Fruit fly (Drosophila melanogaster): ENCODE measurements around the gene Mettl5.

Mettl5 gene

DNA sequence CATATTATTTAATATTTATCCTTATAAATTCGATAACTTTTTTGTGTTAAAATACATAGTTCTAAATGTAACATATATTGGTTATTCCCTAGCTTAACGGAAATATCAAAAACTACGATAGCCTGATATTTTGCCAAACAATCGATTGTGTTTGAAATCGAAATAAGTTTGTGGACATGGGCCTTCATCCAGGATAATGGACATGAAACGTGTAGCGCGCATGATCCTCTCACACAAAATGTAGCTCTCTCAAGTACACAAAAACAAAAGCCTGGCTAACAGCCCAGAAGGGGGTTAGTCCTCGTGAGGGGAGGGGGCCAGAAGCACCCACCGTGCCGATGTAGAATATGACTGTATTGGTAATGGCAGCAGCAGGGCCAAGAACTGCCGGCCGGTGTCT lies 25.8 kb upstream of the Mettl5 start:
- no peak for TF ChIP-seq CTCF (optimal IDR thresholded peaks at IDR 0.05)
- TF ChIP-seq CG8478 (optimal IDR thresholded peaks at IDR 0.05): no peak

DNA sequence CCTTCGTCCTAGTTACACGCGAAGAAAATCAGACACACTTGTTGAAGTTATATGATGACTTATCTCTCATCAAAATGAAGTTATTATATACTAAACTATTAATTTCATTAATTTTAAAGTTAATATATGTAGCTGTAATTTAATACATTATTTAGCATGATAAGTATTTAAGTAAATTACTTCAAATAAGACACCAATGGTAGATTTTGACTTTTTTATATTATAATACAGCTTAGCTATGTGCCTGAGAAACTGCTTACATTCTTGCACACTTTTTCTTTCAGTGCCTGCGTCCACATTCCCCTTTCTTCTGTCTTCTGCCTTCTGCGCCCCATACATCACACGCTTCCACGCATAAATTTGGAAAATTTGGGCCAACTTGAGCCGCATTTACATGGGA lies 11.9 kb upstream of the Mettl5 start:
- TF ChIP-seq CTCF (optimal IDR thresholded peaks at IDR 0.05) (no peak), CG8478 (optimal IDR thresholded peaks at IDR 0.05) (no peak)

DNA sequence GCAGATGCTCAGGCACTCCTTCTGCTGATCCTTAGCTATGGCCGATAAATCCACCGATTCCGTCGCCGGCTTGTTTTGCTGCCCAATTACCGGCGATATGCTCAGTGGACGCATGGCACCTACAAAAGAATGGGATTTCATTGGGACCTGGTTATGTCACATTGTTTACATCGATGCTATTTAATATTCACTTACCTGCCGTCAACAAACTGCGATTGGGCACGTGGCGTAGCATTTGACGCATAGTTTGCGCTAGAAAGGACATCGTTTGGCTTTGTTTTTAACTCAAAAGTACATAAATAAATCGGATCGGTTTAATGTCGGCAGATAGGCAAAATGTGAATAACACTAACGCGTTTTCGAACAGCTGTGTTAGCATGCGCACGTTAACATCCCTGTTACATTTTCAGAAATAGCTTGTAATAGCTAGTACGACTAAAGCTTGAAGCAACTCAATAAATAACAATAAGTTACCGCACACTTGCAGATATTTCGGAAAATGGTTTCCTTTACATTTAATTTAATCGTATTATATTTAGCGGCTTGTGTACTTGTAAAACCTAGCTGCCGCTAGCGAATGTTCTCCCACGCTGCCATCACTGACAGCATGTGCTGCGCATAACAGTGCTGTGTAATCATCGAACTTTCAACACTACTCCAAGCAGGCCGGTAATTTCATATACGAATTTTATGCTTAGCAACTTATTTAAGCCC lies 8.7 kb upstream of the Mettl5 start, which contains the start of the genes mRpL21 and rept:
Gene mRpL21, minus strand, starts transcription at position 347 of the 714 bp plus-strand sequence.
Gene rept, plus strand, starts transcription at position 626 of the 714 bp plus-strand sequence.
- TF ChIP-seq CG8478 (optimal IDR thresholded peaks at IDR 0.05) (no peak), CTCF (optimal IDR thresholded peaks at IDR 0.05) (peak in 1 of 2 experiments; percentile 25)

DNA sequence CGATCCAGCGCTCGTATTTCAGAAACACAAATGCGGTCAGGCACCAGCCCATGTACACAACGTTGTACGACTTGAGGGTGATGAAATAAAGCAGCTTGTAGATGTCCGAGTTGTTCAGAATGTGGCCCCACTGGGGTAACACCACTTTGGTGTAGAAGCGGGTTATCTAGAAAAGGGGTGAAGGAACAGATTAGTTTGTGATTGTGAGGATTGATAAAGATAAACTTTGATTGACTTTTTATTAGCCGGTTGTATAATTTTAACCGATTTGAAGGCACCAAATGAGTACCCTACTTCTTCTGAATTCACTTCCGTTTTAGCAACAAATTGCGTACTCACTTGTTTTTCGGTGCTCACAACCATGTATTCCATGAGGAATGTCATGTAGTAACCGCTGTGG lies 5.4 kb upstream of the Mettl5 start:
- TF ChIP-seq CG8478 (optimal IDR thresholded peaks at IDR 0.05): no peak
- TF ChIP-seq CTCF (optimal IDR thresholded peaks at IDR 0.05): no peak

DNA sequence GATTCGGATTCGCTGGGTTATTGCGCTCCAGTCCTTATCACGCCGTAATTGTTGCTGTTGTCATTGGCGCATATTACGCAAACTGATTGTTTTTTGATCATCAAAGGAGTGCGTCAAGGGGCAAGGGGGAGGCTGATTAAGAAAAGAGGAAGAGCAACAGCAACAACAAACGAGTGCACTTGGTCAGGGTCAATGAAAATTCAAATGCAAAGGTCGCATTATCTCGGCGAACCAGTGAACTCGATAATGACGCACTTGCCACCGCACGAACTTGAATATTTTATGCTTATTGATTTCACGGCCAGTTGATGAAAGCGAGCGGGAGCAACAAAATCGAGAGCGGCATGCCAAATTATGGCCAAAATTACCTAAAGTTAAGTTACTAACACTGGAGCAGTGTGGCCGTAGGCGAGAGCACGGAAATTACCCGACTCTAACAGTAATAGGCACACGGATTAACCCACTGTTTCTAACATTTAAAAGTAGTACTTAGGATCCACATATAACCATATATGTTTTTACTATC lies 3.2 kb upstream of the Mettl5 start, which contains the start of gene nes:
Gene nes, minus strand, starts transcription at position 402 of the 526 bp plus-strand sequence.
- no peak for TF ChIP-seq CG8478 (optimal IDR thresholded peaks at IDR 0.05)
- no peak for TF ChIP-seq CTCF (optimal IDR thresholded peaks at IDR 0.05)

DNA sequence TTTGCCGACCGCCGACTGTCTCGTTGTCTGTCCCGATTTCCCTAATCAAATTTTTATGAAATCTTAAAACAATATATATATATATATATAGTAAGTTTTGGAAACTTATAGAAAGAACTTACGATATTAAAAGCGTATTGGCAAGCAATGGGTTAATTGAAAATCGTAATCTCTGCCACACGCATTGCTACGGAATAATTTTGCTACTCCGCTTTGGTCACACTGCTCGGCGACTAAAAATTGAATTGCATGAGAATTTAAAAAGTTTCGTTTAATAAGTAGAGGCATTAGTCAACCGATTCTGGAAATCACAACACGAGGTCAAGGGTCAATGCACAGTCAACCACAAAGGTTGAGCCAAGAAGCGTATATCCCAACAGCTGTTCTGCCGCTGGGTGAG lies 2.4 kb upstream of the Mettl5 start, which contains the start of gene Bet1:
Gene Bet1, plus strand, starts transcription at position 182 of the 400 bp plus-strand sequence.
- TF ChIP-seq CG8478 (optimal IDR thresholded peaks at IDR 0.05): no peak
- TF ChIP-seq CTCF (optimal IDR thresholded peaks at IDR 0.05): no peak

DNA sequence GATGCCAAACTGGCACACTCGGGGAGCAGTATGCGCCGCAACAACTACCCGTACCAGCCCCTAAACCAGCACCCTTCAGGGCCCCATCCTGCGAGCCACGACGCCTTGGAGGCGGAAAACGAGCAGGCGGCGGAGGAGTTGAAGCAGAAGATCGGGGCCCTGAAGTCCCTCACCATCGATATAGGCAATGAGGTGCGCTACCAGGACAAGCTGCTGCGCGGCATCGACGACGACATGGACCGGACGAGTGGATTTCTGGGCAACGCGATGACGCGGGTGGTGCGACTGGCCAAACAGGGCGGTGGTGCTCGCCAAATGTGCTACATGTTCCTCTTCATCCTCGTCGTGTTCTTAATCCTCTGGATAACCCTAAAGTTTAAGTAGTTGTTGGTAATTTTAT lies 1.8 kb upstream of the Mettl5 start:
- no peak for TF ChIP-seq CG8478 (optimal IDR thresholded peaks at IDR 0.05)
- TF ChIP-seq CTCF (optimal IDR thresholded peaks at IDR 0.05): no peak

DNA sequence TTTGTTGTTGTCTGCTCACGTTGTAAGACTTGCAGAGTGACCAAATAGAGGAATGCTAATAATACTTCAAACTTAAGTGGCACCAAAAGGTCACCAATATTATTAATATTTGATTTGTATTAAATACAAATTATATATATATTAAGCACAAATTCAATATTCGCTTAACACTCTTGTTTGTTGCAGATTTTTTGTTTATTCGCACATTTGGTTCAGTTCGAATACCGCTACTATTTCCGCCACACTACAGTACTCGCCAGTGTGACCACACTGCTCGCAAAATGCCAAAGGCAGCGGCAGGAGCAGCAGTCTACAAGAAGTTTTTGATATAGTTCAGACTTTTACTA lies 548 bp downstream of the Mettl5 start, which contains the start of gene Max:
Gene Max, minus strand, starts transcription at position 44 of the 347 bp plus-strand sequence.
- TF ChIP-seq CG8478 (optimal IDR thresholded peaks at IDR 0.05) (no peak), CTCF (optimal IDR thresholded peaks at IDR 0.05) (peak in 1 of 2 experiments; percentile 1)

DNA sequence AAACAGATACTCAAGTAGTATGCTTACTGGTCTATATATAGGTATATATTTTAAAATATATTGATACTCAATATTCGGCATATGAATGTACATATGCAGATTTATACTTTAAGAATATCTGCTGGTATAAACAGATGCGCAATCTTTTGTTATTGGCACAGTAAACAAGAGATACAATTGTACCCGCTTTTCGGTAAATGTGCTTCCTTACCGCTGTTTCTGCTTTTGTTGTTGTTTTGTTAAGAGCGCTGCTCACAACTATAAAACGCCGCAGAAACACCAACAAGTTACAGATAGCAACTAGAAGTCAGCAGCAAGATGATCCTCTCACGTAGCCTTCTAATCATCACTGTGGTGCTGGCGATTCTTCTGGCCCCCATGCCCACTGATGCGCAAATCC lies 2.2 kb downstream of the Mettl5 start, which contains the start of gene CG45081:
Gene CG45081, plus strand, starts transcription at position 301 of the 400 bp plus-strand sequence.
- TF ChIP-seq CG8478 (optimal IDR thresholded peaks at IDR 0.05) (no peak), CTCF (optimal IDR thresholded peaks at IDR 0.05) (no peak)

DNA sequence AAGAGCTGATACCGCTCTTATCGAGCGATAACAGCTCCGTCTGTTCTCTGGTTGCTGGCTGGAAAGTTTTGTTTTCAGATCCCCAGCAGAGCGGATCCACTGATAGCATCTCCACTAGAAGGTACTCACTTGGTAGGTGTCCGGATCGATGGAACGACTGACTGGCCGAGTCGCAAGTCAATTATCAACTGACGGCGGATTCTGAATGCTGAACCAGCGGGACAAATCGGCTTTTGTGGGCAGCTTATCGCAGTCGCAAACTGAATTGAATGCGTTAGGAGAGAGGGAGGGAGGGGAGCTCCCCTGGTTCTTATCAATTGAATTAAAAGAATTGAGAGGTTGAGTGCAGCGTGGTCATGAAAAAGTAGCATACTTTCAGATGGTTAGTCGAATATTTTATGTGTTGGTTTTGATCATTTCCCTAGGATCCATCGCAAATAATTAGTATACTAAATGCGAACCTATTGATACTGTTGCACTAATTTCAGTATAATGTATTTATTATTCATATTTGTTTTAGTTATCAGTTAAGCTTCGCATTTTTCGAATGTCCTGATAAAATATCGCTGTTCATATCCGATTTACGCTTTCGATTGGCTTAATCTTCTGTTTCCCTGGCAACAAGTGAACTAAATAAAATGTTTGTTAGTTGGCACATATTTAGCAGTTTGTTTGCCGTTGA lies 5.3 kb downstream of the Mettl5 start, which contains the start of the genes Aldh7A1 and CG14085:
Gene Aldh7A1, minus strand, starts transcription at position 194 of the 682 bp plus-strand sequence.
Gene CG14085, plus strand, starts transcription at position 632 of the 682 bp plus-strand sequence.
- TF ChIP-seq CG8478 (optimal IDR thresholded peaks at IDR 0.05): no peak
- TF ChIP-seq CTCF (optimal IDR thresholded peaks at IDR 0.05): no peak

DNA sequence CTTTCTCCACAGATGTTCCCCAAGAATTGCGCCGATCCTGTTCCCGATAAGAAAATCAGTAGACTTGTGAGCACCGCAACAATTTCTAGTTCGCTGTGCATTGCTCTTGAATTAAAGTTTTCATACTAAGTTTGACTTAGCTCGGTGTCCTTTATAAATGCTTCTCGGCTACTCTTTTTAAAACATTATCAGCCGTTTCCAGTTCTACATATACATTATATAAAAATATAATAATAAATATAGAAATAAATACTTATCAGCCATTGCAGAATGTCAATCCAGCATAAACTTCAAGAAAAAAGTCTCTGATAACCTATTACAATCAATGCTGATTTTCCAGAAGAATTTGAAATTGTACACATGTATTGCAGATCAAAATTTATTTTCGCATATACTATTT lies 7.0 kb downstream of the Mettl5 start, which contains the start of gene CG14088:
Gene CG14088, minus strand, starts transcription at position 101 of the 400 bp plus-strand sequence.
- TF ChIP-seq CTCF (optimal IDR thresholded peaks at IDR 0.05) (no peak), CG8478 (optimal IDR thresholded peaks at IDR 0.05) (no peak)

DNA sequence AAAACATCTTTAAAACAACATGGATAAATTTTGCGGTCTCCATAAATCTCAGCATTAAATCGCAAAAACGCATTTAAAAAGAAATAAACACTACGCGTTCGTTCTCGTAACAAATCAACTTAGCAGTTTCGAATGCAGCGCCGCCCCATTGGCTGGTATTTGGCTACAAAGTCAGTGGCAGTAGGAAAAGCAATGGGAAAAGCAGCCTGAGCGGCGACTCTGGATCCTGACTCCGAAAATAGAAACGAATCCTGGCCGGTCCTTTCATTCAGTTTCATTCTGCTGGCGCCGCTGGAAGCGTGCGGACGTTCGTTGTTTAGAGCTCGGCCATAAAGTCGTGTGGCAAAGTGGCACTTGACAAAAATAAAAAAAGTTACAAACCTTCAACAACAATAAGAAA lies 11.9 kb downstream of the Mettl5 start, which contains the start of gene CG14086:
Gene CG14086, plus strand, starts transcription at position 301 of the 400 bp plus-strand sequence.
- TF ChIP-seq CG8478 (optimal IDR thresholded peaks at IDR 0.05) (no peak), CTCF (optimal IDR thresholded peaks at IDR 0.05) (no peak)

DNA sequence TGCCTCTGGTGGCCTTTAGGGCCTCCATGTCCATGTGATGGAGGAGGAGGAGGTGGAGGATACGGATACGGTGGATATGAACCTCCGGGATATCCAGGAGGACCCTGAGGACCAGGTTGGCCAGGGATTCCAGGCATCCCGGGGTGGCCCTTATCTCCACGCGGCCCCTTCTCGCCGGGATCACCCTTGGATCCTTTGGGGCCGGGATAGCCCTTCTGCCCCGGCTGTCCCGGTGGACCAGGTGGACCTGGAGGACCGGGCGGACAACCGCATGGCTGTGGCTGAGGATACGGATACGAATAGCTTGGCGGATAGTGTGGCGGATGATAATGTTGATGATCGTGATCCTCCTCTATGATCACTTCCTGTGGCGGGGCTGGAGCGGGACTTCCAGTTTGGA lies 16.7 kb downstream of the Mettl5 start:
- TF ChIP-seq CG8478 (optimal IDR thresholded peaks at IDR 0.05) (no peak), CTCF (optimal IDR thresholded peaks at IDR 0.05) (no peak)

DNA sequence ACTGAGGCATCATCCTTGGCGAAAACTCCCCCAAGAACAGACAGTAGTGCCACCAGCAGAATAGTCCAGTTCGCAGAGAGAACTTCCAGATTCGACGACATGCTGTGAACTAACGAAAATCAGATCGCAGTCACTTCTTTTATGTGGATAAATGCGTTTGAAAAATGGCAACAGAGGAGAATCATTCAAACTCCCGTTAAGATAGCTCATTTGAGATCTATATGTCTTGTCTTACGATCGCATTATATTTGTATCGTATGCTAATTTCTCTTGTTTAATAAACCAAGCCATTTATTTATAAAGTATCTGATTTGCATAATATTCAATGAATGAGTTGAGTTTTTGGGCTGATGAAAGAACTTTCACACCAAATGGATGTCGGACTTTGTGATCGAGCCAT lies 17.1 kb downstream of the Mettl5 start, which contains the start of gene CG14089:
Gene CG14089, minus strand, starts transcription at position 101 of the 400 bp plus-strand sequence.
- TF ChIP-seq CG8478 (optimal IDR thresholded peaks at IDR 0.05) (no peak), CTCF (optimal IDR thresholded peaks at IDR 0.05) (no peak)

DNA sequence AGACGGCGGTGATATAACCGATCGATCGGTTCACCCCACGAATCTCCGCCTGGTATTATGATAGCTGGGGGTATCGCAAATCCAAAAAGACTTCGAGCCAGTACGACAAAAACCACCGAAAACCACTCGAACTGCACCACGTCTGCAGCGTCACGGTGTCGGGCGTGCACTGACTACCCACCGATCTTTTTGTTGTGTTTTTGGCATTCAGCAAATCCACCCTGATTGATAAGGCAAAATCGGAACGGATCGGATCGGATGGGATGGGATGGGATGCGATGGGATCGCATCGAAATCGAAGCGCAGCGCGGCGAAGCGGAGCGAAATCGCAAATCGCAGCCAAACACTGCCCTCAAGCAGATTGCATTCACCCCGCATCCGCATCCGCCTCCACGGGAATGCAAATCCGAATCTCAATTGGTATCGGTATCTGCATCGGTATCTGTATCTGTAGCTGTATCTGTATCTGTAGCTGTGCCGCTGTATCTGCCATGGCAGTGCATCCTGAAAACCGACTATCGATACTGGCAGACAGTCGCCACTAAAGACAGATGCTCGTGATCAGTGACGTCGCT lies 24.9 kb downstream of the Mettl5 start:
- TF ChIP-seq CG8478 (optimal IDR thresholded peaks at IDR 0.05) (no peak), CTCF (optimal IDR thresholded peaks at IDR 0.05) (no peak)

Measured in S2 (cell line).